Worm (Caenorhabditis elegans): ENCODE results near the gene fmo-1.

DNA sequence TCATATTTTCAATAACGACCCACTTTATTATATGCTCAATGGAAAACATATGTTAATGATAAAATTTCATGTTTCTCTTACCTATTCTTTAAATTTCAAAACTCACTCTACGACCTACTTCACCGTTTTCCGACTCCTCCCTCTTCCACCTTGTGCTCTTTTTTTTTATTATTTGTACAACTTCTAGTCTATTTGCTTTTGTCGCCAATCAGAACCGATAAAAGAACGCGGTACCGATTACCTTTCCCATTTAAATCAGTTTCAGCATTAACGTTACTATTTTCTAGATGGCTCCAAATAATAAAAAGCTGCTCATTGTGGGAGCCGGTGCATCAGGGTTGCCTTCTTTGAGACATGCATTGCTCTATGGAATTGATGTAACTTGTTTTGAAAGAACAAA is at the start of gene fmo-1:
- no peak for TF ChIP-seq flt-1 (GFP tag; IDR thresholded peaks at IDR 0.05)
- TF ChIP-seq ama-1 (optimal IDR thresholded peaks at IDR 0.05) = no peak
- TF ChIP-seq tbx-11 (GFP tag; IDR thresholded peaks at IDR 0.05) = no peak
- TF ChIP-seq pes-1 (GFP tag; IDR thresholded peaks at IDR 0.05) = no peak
- no peak for TF ChIP-seq F13C5.2 (tag; optimal IDR thresholded peaks at IDR 0.05)
- TF ChIP-seq hnd-1 (tag; optimal IDR thresholded peaks at IDR 0.05) = no peak
- TF ChIP-seq ets-7 (tag; optimal IDR thresholded peaks at IDR 0.05) = no peak
- TF ChIP-seq scrt-1 (GFP tag; IDR thresholded peaks at IDR 0.05) = no peak
- TF ChIP-seq ceh-13 (GFP tag; optimal IDR thresholded peaks at IDR 0.05) = no peak

All from whole organism, early embryonic.